Worm (Caenorhabditis elegans): Measurements from ENCODE around the gene Y37D8A.25.

- TF ChIP-seq him-1 (tag; optimal IDR thresholded peaks at IDR 0.05) (no peak), W03F9.2 (tag; optimal IDR thresholded peaks at IDR 0.05) (no peak)
Measured at ce11 chrIII:12806712-12807111, 13.3 kb downstream of the Y37D8A.25 start, which contains the start of gene BE10.5.

Data from whole organism, L4/young adult.